Worm (Caenorhabditis elegans): ENCODE measurements around the gene T11F9.1.
"Not testable (repeated sequence)": the region's sequence is repeated elsewhere in the genome, so short reads cannot be mapped to it uniquely, and the experiment has no call there.

T11F9.1 gene

DNA sequence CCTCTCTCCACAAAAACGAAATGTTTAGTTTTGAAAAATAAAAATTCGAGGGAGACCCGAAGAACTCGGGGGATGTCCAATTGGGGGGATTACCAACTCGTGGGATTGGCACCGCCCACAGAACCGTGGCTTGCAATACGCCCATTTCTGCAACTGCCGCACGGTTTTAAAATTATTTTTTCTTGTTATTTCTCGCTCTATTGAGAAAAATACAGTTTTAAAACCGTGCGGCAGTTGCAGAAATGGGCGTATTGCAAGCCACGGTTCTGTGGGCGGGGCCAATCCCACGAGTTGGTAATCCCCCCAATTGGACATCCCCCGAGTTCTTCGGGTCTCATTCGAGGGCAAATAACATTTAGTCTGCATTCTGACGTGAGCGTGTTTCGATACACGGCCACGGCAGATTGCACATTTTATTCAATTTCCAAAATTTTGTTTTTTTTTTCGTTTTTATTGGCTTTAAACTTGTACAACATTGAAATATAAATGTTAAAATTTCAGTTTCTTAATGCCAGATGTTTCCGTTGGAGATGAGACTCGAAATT, 45.6 kb downstream of the T11F9.1 start, which contains the start of the genes C55A6.1 and C55A6.10 (continued):
- TF ChIP-seq tbp1 (GFP tag; optimal IDR thresholded peaks at IDR 0.05), result peak; percentile 51
- peak; percentile 86 for TF ChIP-seq attf-5 (GFP tag; optimal IDR thresholded peaks at IDR 0.05)
- TF ChIP-seq madf-8 (GFP tag; conservative IDR thresholded peaks at IDR 0.05), result peak; percentile 42; the same call in 1 of the 2 replicates
- peak; percentile 70; the same call in 1 of the 2 replicates for TF ChIP-seq Y53G8AR.9 (GFP tag; conservative IDR thresholded peaks at IDR 0.05)
- peak; percentile 56 for TF ChIP-seq F23B12.7 (tag; optimal IDR thresholded peaks at IDR 0.05; ENCODE audit: insufficient read depth)
- TF ChIP-seq Y56A3A.18 (GFP tag; IDR thresholded peaks at IDR 0.05), result peak; percentile 70; the same call in 1 of the 2 replicates
- peak; percentile 24 for TF ChIP-seq rpc-1 (optimal IDR thresholded peaks at IDR 0.05)
- not testable (repeated sequence) for TF ChIP-seq rpc-1 (tag; optimal IDR thresholded peaks at IDR 0.05)
- TF ChIP-seq tlf-1 (GFP tag; optimal IDR thresholded peaks at IDR 0.05), result peak; percentile 30
- peak; percentile 15 for TF ChIP-seq die-1 (tag; optimal IDR thresholded peaks at IDR 0.05)
- 0 out of 2 replicates have a peak, but pooled peaks have one; percentile 25 for TF ChIP-seq aptf-2 (GFP tag; conservative IDR thresholded peaks at IDR 0.05)
- TF ChIP-seq Y79H2A.3 (GFP tag; conservative IDR thresholded peaks at IDR 0.05), result peak; percentile 70; the same call in 1 of the 2 replicates
- TF ChIP-seq madf-3 (GFP tag; IDR thresholded peaks at IDR 0.05), result peak; percentile 64; the same call in 1 of the 2 replicates
- peak; percentile 61 for TF ChIP-seq F49E8.2 (tag; optimal IDR thresholded peaks at IDR 0.05; ENCODE audit: insufficient read depth)
- TF ChIP-seq lin-35 (GFP tag; optimal IDR thresholded peaks at IDR 0.05), result peak in 1 of 3 experiments; percentile 66
- TF ChIP-seq dpl-1 (GFP tag; optimal IDR thresholded peaks at IDR 0.05), result peak; percentile 31
- TF ChIP-seq K11D2.4 (GFP tag; IDR thresholded peaks at IDR 0.05), result peak; percentile 78; the same call in 1 of the 2 replicates
- peak in 1 of 2 experiments; percentile 29 for TF ChIP-seq let-607 (tag; optimal IDR thresholded peaks at IDR 0.05)
- TF ChIP-seq B0035.1 (tag; optimal IDR thresholded peaks at IDR 0.05), result peak; percentile 35
- TF ChIP-seq ztf-6 (GFP tag; IDR thresholded peaks at IDR 0.05), result 0 out of 2 replicates have a peak, but pooled peaks have one; percentile 17
- TF ChIP-seq nhr-90 (tag; optimal IDR thresholded peaks at IDR 0.05), result peak; percentile 20
- peak; percentile 97 for TF ChIP-seq ceh-100 (GFP tag; IDR thresholded peaks at IDR 0.05)
- TF ChIP-seq cebp-1 (GFP tag; IDR thresholded peaks at IDR 0.05), result 0 out of 2 replicates have a peak, but pooled peaks have one; percentile 32
- TF ChIP-seq cebp-1 (tag; optimal IDR thresholded peaks at IDR 0.05), result peak; percentile 79
- TF ChIP-seq Y95B8A.8 (GFP tag; IDR thresholded peaks at IDR 0.05), result peak; percentile 78; the same call in 1 of the 2 replicates
- TF ChIP-seq snpc-1.3 (tag; optimal IDR thresholded peaks at IDR 0.05; ENCODE audit: insufficient read depth), result peak; percentile 46
- peak; percentile 70 for TF ChIP-seq nhr-80 (tag; optimal IDR thresholded peaks at IDR 0.05)
- peak; percentile 86 for TF ChIP-seq ztf-18 (tag; optimal IDR thresholded peaks at IDR 0.05)
- peak; percentile 76 for TF ChIP-seq attf-6 (GFP tag; IDR thresholded peaks at IDR 0.05)
- peak; percentile 21 for TF ChIP-seq snpc-1.1 (tag; optimal IDR thresholded peaks at IDR 0.05; ENCODE audit: insufficient read depth)
- peak; percentile 69 for TF ChIP-seq snpc-3.4 (tag; optimal IDR thresholded peaks at IDR 0.05)
- TF ChIP-seq sea-2 (GFP tag; IDR thresholded peaks at IDR 0.05), result 0 out of 2 replicates have a peak, but pooled peaks have one; percentile 27

DNA sequence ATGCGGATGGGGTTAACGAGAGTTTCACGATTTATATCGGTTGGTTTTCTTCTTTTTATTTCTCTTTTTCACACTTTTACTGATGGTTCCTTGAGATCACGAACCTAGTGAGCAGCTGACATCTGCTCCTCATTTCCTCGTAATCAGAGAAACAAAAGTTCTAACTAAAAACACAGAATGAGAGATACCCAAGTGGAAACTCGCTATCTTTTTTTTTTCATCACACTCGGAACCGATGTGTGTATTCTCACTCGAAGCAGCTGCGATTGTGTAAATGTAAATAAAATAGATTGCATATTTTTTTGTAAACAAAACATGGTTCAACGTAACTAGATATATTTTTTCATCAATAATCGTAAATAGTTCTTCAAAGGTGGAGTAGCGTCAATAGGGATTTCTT, 47.0 kb downstream of the T11F9.1 start:
- TF ChIP-seq ceh-91 (GFP tag; IDR thresholded peaks at IDR 0.05) (no peak), ceh-58 (GFP tag; IDR thresholded peaks at IDR 0.05) (no peak), aptf-3 (GFP tag; IDR thresholded peaks at IDR 0.05) (no peak), rpc-1 (optimal IDR thresholded peaks at IDR 0.05) (no peak), rpc-1 (tag; optimal IDR thresholded peaks at IDR 0.05) (no peak), madf-8 (GFP tag; conservative IDR thresholded peaks at IDR 0.05) (no peak), B0019.2 (GFP tag; conservative IDR thresholded peaks at IDR 0.05) (no peak), mcd-1 (GFP tag; IDR thresholded peaks at IDR 0.05) (no peak), ceh-79 (tag; optimal IDR thresholded peaks at IDR 0.05) (no peak)

Data from whole organism, young adult.